Worm (Caenorhabditis elegans) whole organism, early embryonic: Measurements from ENCODE around the gene F10A3.11.

ENCODE experiments used
- B0310.2 ChIP-seq: sonication (generic microtip); optimal IDR thresholded peaks from 2 replicates; lab custom pipeline; 2016; ENCODE audit warnings: mild to moderate bottlenecking, missing genetic modification characterization, missing compliant biosample characterization
- aly-1 ChIP-seq: sonication (generic microtip); optimal IDR thresholded peaks from 2 replicates; lab custom pipeline; 2016; ENCODE audit warnings: missing genetic modification characterization, missing compliant biosample characterization
- ama-1 ChIP-seq: fragments of 150-350 bp; optimal IDR thresholded peaks from 2 replicates; lab custom pipeline; 2014
- ceh-13 ChIP-seq: fragments of 200-800 bp; sonication (Bioruptor generic); optimal IDR thresholded peaks from 2 replicates; lab custom pipeline; 2018; ENCODE audit warnings: mild to moderate bottlenecking, missing genetic modification characterization, missing compliant biosample characterization
- ceh-36 ChIP-seq: sonication (generic microtip); optimal IDR thresholded peaks from 2 replicates; lab custom pipeline; 2016; ENCODE audit warnings: missing genetic modification characterization, inconsistent platforms, missing compliant biosample characterization
- ets-7 ChIP-seq: sonication (generic microtip); optimal IDR thresholded peaks from 2 replicates; lab custom pipeline; 2016; ENCODE audit warnings: missing genotype, missing genetic modification characterization, missing compliant biosample characterization
- flt-1 ChIP-seq: fragments of 200-800 bp; sonication (Bioruptor generic); IDR thresholded peaks from 2 replicates; pipeline ENCODE4 v1.3.6; 2022; ENCODE audit warnings: missing genetic modification characterization, missing compliant biosample characterization
- hmbx-1 ChIP-seq: sonication (generic microtip); optimal IDR thresholded peaks from 2 replicates; lab custom pipeline; 2016; ENCODE audit warnings: mild to moderate bottlenecking, missing genetic modification characterization, missing compliant biosample characterization
- hmg-4 ChIP-seq: fragments of 200-800 bp; sonication (Bioruptor generic); optimal IDR thresholded peaks from 2 replicates; lab custom pipeline; 2018; ENCODE audit warnings: mild to moderate bottlenecking, missing genetic modification characterization, missing compliant biosample characterization
- hnd-1 ChIP-seq: sonication (generic microtip); optimal IDR thresholded peaks from 2 replicates; lab custom pipeline; 2016; ENCODE audit warnings: missing genetic modification characterization, missing compliant biosample characterization
- pes-1 ChIP-seq: fragments of 200-800 bp; sonication (Bioruptor generic); IDR thresholded peaks from 2 replicates; pipeline ENCODE4 v1.3.6; 2022; ENCODE audit warnings: missing genetic modification reagents, missing genetic modification characterization, missing compliant biosample characterization
- tbx-11 ChIP-seq: fragments of 200-800 bp; sonication (Bioruptor generic); IDR thresholded peaks from 2 replicates; pipeline ENCODE4 v1.3.6; 2022; ENCODE audit warnings: missing genetic modification characterization, missing compliant biosample characterization
- tbx-37 ChIP-seq: fragments of 200-800 bp; sonication (Bioruptor generic); conservative IDR thresholded peaks from 2 replicates; pipeline ENCODE4 v1.3.6; 2022; ENCODE audit warnings: missing genetic modification reagents, missing genetic modification characterization, missing compliant biosample characterization
- tra-4 ChIP-seq: sonication (generic microtip); optimal IDR thresholded peaks from 2 replicates; lab custom pipeline; 2017; ENCODE audit warnings: missing genetic modification characterization, missing compliant biosample characterization

ce11 chrV:16118601-16119000, 43.9 kb upstream of the F10A3.11 start, which contains the start of gene str-103:
- TF ChIP-seq ceh-13 (GFP tag; lab: Kevin White, UChicago) (no peak), ama-1 (lab: Kevin White, UChicago) (no peak), ceh-36 (tag; lab: Kevin White, UChicago) (no peak), flt-1 (GFP tag; lab: Robert Waterston, UW) (no peak), ets-7 (tag; lab: Kevin White, UChicago) (no peak), hnd-1 (tag; lab: Kevin White, UChicago) (no peak), hmbx-1 (tag; lab: Kevin White, UChicago) (no peak), hmg-4 (no peak), aly-1 (no peak), B0310.2 (tag; lab: Kevin White, UChicago) (no peak), tbx-11 (no peak), tbx-37 (GFP tag; lab: Robert Waterston, UW) (no peak), pes-1 (GFP tag; lab: Robert Waterston, UW) (no peak), tra-4 (tag; lab: Kevin White, UChicago) (no peak)
